In the genomic region with DNA sequence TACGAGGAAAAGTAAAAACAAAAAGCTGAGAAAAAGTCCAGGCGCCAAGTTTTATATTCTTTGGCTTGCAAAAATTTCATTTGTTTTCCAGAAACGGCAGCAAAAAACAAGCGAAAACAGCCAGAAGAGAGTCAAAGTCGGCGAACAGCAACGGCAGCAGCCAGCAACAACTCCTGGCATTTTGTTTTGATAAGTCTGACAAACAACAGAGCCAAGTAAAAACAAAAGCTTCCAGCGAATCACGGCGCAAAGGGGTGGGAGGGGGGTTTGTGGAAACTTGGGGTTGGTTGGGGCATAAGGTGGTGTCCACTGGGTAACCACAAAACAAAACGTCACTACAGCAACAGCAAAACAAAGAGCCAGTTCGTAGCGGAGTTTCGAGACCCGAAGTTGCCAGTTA, we compare ENCODE assay signal across 5 fruit fly cellular contexts.
TF ChIP-seq lines count a peak whose summit lies in the region.

No protein-coding gene starts in this region.

- no peak for TF ChIP-seq CTCF in whole organism, embryonic (GFP tag; optimal IDR thresholded peaks at IDR 0.05; lab: Kevin White, UChicago)

TF ChIP-seq in whole organism, adult, 20 proteins besides CTCF, POLR2A, EP300 and RAD21:
- no peak for TF ChIP-seq CG14711 (tag; optimal IDR thresholded peaks at IDR 0.05; lab: Kevin White, UChicago)
- peak; percentile 42 for TF ChIP-seq tj (GFP tag; optimal IDR thresholded peaks at IDR 0.05; lab: Kevin White, UChicago)

TF ChIP-seq in whole organism, embryonic, 481 proteins besides CTCF, POLR2A, EP300 and RAD21:
- TF ChIP-seq rib (GFP tag; IDR thresholded peaks at IDR 0.05; lab: Robert Waterston, UW) (peak; percentile 36; the same call in 1 of the 2 replicates), hbn (GFP tag; IDR thresholded peaks at IDR 0.05; lab: Robert Waterston, UW; ENCODE audit: partially characterized antibody) (0 out of 2 replicates have a peak, but pooled peaks have one; percentile 2), crol (GFP tag; IDR thresholded peaks at IDR 0.05; lab: Robert Waterston, UW) (peak; percentile 71), Gug (GFP tag; IDR thresholded peaks at IDR 0.05; lab: Robert Waterston, UW) (no peak), seq (GFP tag; IDR thresholded peaks at IDR 0.05; lab: Robert Waterston, UW) (no peak), ttk (GFP tag; IDR thresholded peaks at IDR 0.05; lab: Robert Waterston, UW) (0 out of 2 replicates have a peak, but pooled peaks have one; percentile 19), chinmo (GFP tag; IDR thresholded peaks at IDR 0.05; lab: Robert Waterston, UW; ENCODE audit: partially characterized antibody) (0 out of 4 replicates have a peak, but pooled peaks have one; percentile 8), CG9932 (GFP tag; IDR thresholded peaks at IDR 0.05; lab: Robert Waterston, UW) (peak; percentile 42), Ada2b (GFP tag; IDR thresholded peaks at IDR 0.05; lab: Robert Waterston, UW) (no peak), nom (GFP tag; optimal IDR thresholded peaks at IDR 0.05; lab: Kevin White, UChicago) (peak; percentile 60), CG31224 (GFP tag; IDR thresholded peaks at IDR 0.05; lab: Robert Waterston, UW) (peak; percentile 86)

TF ChIP-seq in whole organism, prepupa, 60 proteins besides CTCF, POLR2A, EP300 and RAD21:
- TF ChIP-seq CG11902 (GFP tag; optimal IDR thresholded peaks at IDR 0.05; lab: Kevin White, UChicago), result no peak
- TF ChIP-seq CG3919 (GFP tag; optimal IDR thresholded peaks at IDR 0.05; lab: Kevin White, UChicago), result no peak
- peak; percentile 4 for TF ChIP-seq CG6854 (GFP tag; optimal IDR thresholded peaks at IDR 0.05; lab: Kevin White, UChicago)
- TF ChIP-seq ss (GFP tag; optimal IDR thresholded peaks at IDR 0.05; lab: Kevin White, UChicago), result peak in 1 of 2 experiments; percentile 6
- TF ChIP-seq CG3032 (tag; optimal IDR thresholded peaks at IDR 0.05; lab: Kevin White, UChicago), result no peak
- TF ChIP-seq dsx (GFP tag; optimal IDR thresholded peaks at IDR 0.05; lab: Kevin White, UChicago; ENCODE audit: poor library complexity, severe bottlenecking), result no peak
- no peak for TF ChIP-seq OdsH (GFP tag; optimal IDR thresholded peaks at IDR 0.05; lab: Kevin White, UChicago)
- TF ChIP-seq esn (GFP tag; optimal IDR thresholded peaks at IDR 0.05; lab: Kevin White, UChicago), result no peak
- no peak for TF ChIP-seq CG8119 (GFP tag; IDR thresholded peaks at IDR 0.05; lab: Robert Waterston, UW)
- TF ChIP-seq Ets21C (GFP tag; optimal IDR thresholded peaks at IDR 0.05; lab: Kevin White, UChicago), result no peak
- no peak for TF ChIP-seq Blimp-1 (GFP tag; optimal IDR thresholded peaks at IDR 0.05; lab: Kevin White, UChicago)
- no peak for TF ChIP-seq Sox15 (GFP tag; optimal IDR thresholded peaks at IDR 0.05; lab: Kevin White, UChicago)
- TF ChIP-seq CG34406 (GFP tag; optimal IDR thresholded peaks at IDR 0.05; lab: Kevin White, UChicago), result no peak
- no peak for TF ChIP-seq spab (GFP tag; optimal IDR thresholded peaks at IDR 0.05; lab: Kevin White, UChicago)
- TF ChIP-seq salr (GFP tag; optimal IDR thresholded peaks at IDR 0.05; lab: Kevin White, UChicago), result no peak
- TF ChIP-seq CG6808 (GFP tag; optimal IDR thresholded peaks at IDR 0.05; lab: Kevin White, UChicago), result peak; percentile 31
- TF ChIP-seq Eip75B (GFP tag; optimal IDR thresholded peaks at IDR 0.05; lab: Kevin White, UChicago), result no peak
- 0 out of 2 replicates have a peak, but pooled peaks have one; percentile 6 for TF ChIP-seq CG15336 (GFP tag; IDR thresholded peaks at IDR 0.05; lab: Robert Waterston, UW)

TF ChIP-seq in whole organism, pupa, 21 proteins besides CTCF, POLR2A, EP300 and RAD21:
- TF ChIP-seq CG4496 (GFP tag; IDR thresholded peaks at IDR 0.05; lab: Robert Waterston, UW), result peak; percentile 59; the same call in 2 of the 3 replicates
- no peak for TF ChIP-seq CG8301 (tag; optimal IDR thresholded peaks at IDR 0.05; lab: Kevin White, UChicago)
TF ChIP-seq in whole organism, pupa: peak in this region for 1.

TF ChIP-seq in whole organism, wandering third instar larva, 38 proteins besides CTCF, POLR2A, EP300 and RAD21:
- TF ChIP-seq Dfd (GFP tag; optimal IDR thresholded peaks at IDR 0.05; lab: Kevin White, UChicago) (peak; percentile 62), rgr (GFP tag; optimal IDR thresholded peaks at IDR 0.05; lab: Kevin White, UChicago) (no peak), Rel (GFP tag; optimal IDR thresholded peaks at IDR 0.05; lab: Kevin White, UChicago) (no peak), Rel (tag; optimal IDR thresholded peaks at IDR 0.05; lab: Kevin White, UChicago) (peak; percentile 50), Sp1 (GFP tag; optimal IDR thresholded peaks at IDR 0.05; lab: Kevin White, UChicago) (peak; percentile 2)
